Fruit fly (Drosophila melanogaster) whole organism, embryonic: ENCODE measurements around the gene CG12768.

Experiments used
- ATbp ChIP-seq: fragments of 200-800 bp; sonication (Bioruptor generic); optimal IDR thresholded peaks from 2 replicates; lab custom pipeline; 2017; ENCODE audit warnings: missing biosample characterization, mild to moderate bottlenecking, missing genetic modification characterization, missing genetic modification reagents
- Ada2b ChIP-seq: fragments of 200-800 bp; sonication (Bioruptor generic); IDR thresholded peaks from 2 replicates; pipeline ENCODE4 v1.3.6; 2022; ENCODE audit warnings: missing biosample characterization, missing genetic modification characterization
- CG13296 ChIP-seq: fragments of 200-800 bp; sonication (Bioruptor generic); optimal IDR thresholded peaks from 3 replicates; lab custom pipeline; 2018; ENCODE audit warnings: missing biosample characterization, mild to moderate bottlenecking, missing genetic modification characterization
- CG1602 ChIP-seq: fragments of 200-800 bp; sonication (Bioruptor generic); optimal IDR thresholded peaks from 3 replicates; lab custom pipeline; 2016; ENCODE audit warnings: missing biosample characterization, missing genetic modification characterization
- CG17385 ChIP-seq: fragments of 200-800 bp; sonication (Bioruptor generic); optimal IDR thresholded peaks from 3 replicates; lab custom pipeline; 2018; ENCODE audit warnings: missing biosample characterization, mild to moderate bottlenecking, missing genetic modification characterization
- CG18011 ChIP-seq: fragments of 200-800 bp; sonication (Bioruptor generic); optimal IDR thresholded peaks from 2 replicates; lab custom pipeline; 2017; ENCODE audit warnings: missing biosample characterization, missing genetic modification characterization, mild to moderate bottlenecking, moderate library complexity, missing genotype
- CG4730 ChIP-seq: fragments of 200-800 bp; sonication (Bioruptor generic); IDR thresholded peaks from 2 replicates; pipeline ENCODE4 v1.3.6; 2022; ENCODE audit warnings: missing biosample characterization, missing genetic modification characterization
- CG4820 ChIP-seq: fragments of 200-800 bp; sonication (Bioruptor generic); optimal IDR thresholded peaks from 3 replicates; lab custom pipeline; 2016; ENCODE audit warnings: missing biosample characterization, missing genetic modification characterization
- CG6175 ChIP-seq: fragments of 200-800 bp; sonication (Bioruptor generic); IDR thresholded peaks from 3 replicates; pipeline ENCODE4 v1.3.6; 2022; ENCODE audit warnings: missing biosample characterization, missing genetic modification characterization
- CG7928 ChIP-seq: fragments of 200-800 bp; sonication (Bioruptor generic); optimal IDR thresholded peaks from 2 replicates; lab custom pipeline; 2017; ENCODE audit warnings: missing biosample characterization, mild to moderate bottlenecking, missing genetic modification characterization
- CG8281 ChIP-seq: fragments of 200-800 bp; sonication (Bioruptor generic); optimal IDR thresholded peaks from 2 replicates; lab custom pipeline; 2018; ENCODE audit warnings: missing biosample characterization, mild to moderate bottlenecking, missing genetic modification characterization, moderate library complexity
- CG8944 ChIP-seq: fragments of 200-800 bp; sonication (Bioruptor generic); optimal IDR thresholded peaks from 3 replicates; lab custom pipeline; 2016; ENCODE audit warnings: missing biosample characterization, missing genetic modification characterization
- Dip2 ChIP-seq: fragments of 200-800 bp; sonication (Bioruptor generic); IDR thresholded peaks from 2 replicates; pipeline ENCODE4 v1.3.6; 2022; ENCODE audit warnings: missing biosample characterization, missing genetic modification characterization
- Ets97D ChIP-seq: fragments of 200-800 bp; sonication (Bioruptor generic); optimal IDR thresholded peaks from 3 replicates; lab custom pipeline; 2016; ENCODE audit warnings: missing biosample characterization, missing genetic modification characterization
- Fer3 ChIP-seq: fragments of 200-800 bp; sonication (Bioruptor generic); optimal IDR thresholded peaks from 2 replicates; lab custom pipeline; 2018; ENCODE audit warnings: missing biosample characterization, mild to moderate bottlenecking, missing genetic modification characterization, moderate library complexity
- H2.0 ChIP-seq: fragments of 200-800 bp; sonication (Bioruptor generic); IDR thresholded peaks from 2 replicates; pipeline ENCODE4 v1.3.6; 2022; ENCODE audit warnings: missing biosample characterization, missing genetic modification characterization
- Hsf ChIP-seq: fragments of 200-800 bp; sonication (Bioruptor generic); optimal IDR thresholded peaks from 3 replicates; lab custom pipeline; 2016; ENCODE audit warnings: missing biosample characterization, missing genetic modification characterization
- Jarid2 ChIP-seq: fragments of 200-800 bp; sonication (Bioruptor generic); optimal IDR thresholded peaks from 3 replicates; lab custom pipeline; 2017; ENCODE audit warnings: mild to moderate bottlenecking, missing biosample characterization, missing genetic modification reagents, missing genetic modification characterization
- MTF-1 ChIP-seq: fragments of 200-800 bp; sonication (Bioruptor generic); optimal IDR thresholded peaks from 2 replicates; lab custom pipeline; 2018; ENCODE audit warnings: missing biosample characterization, mild to moderate bottlenecking, missing genetic modification characterization, borderline replicate concordance
- NK7.1 ChIP-seq: fragments of 200-800 bp; sonication (Bioruptor generic); optimal IDR thresholded peaks from 3 replicates; lab custom pipeline; 2016; ENCODE audit warnings: missing biosample characterization, missing genetic modification characterization
- Optix ChIP-seq: fragments of 200-800 bp; sonication (Bioruptor generic); IDR thresholded peaks from 3 replicates; pipeline ENCODE4 v1.3.6; 2022; ENCODE audit warnings: missing biosample characterization, missing genetic modification characterization
- Poxn ChIP-seq: fragments of 200-800 bp; sonication (Bioruptor generic); IDR thresholded peaks from 2 replicates; pipeline ENCODE4 v1.3.6; 2022; ENCODE audit warnings: missing biosample characterization, missing genetic modification characterization
- Rfx ChIP-seq: fragments of 200-800 bp; sonication (Bioruptor generic); IDR thresholded peaks from 2 replicates; pipeline ENCODE4 v1.3.6; 2022; ENCODE audit warnings: missing biosample characterization, missing genetic modification characterization
- Rx ChIP-seq: fragments of 200-800 bp; sonication (Bioruptor generic); IDR thresholded peaks from 2 replicates; pipeline ENCODE4 v1.3.6; 2022; ENCODE audit warnings: missing biosample characterization, missing genetic modification characterization
- Ssrp ChIP-seq: fragments of 200-800 bp; sonication (Bioruptor generic); optimal IDR thresholded peaks from 2 replicates; lab custom pipeline; 2018; ENCODE audit warnings: missing biosample characterization, mild to moderate bottlenecking, missing genetic modification characterization, moderate library complexity
- YL-1 ChIP-seq: fragments of 200-800 bp; sonication (Bioruptor generic); optimal IDR thresholded peaks from 3 replicates; lab custom pipeline; 2017; ENCODE audit warnings: missing biosample characterization, mild to moderate bottlenecking, missing genetic modification characterization
- ab ChIP-seq: fragments of 200-800 bp; sonication (Bioruptor generic); optimal IDR thresholded peaks from 2 replicates; lab custom pipeline; 2016; ENCODE audit warnings: missing biosample characterization, missing genetic modification characterization
- abd-A ChIP-seq: fragments of 200-800 bp; sonication (Bioruptor generic); optimal IDR thresholded peaks from 3 replicates; lab custom pipeline; 2019; ENCODE audit warnings: missing biosample characterization, mild to moderate bottlenecking, missing genetic modification characterization, moderate library complexity
- ash1 ChIP-seq: fragments of 200-800 bp; sonication (Bioruptor generic); optimal IDR thresholded peaks from 2 replicates; lab custom pipeline; 2018; ENCODE audit warnings: missing biosample characterization, mild to moderate bottlenecking, missing genetic modification characterization
- caup ChIP-seq: fragments of 200-800 bp; sonication (Bioruptor generic); optimal IDR thresholded peaks from 3 replicates; lab custom pipeline; 2017; ENCODE audit warnings: missing biosample characterization, mild to moderate bottlenecking, missing genetic modification characterization, moderate library complexity; ENCODE audit not compliant: severe bottlenecking
- chif ChIP-seq, 2 experiments: fragments of 200-800 bp; sonication (Bioruptor generic); optimal IDR thresholded peaks; 3 replicates each; lab custom pipeline; 2016; ENCODE audit warnings: missing biosample characterization in 2 of 2, missing genetic modification characterization in 2 of 2
- croc ChIP-seq: fragments of 200-800 bp; sonication (Bioruptor generic); conservative IDR thresholded peaks from 3 replicates; pipeline ENCODE4 v1.3.6; 2022; ENCODE audit warnings: missing biosample characterization, missing genetic modification characterization
- disco-r ChIP-seq: fragments of 200-800 bp; sonication (Bioruptor generic); optimal IDR thresholded peaks from 2 replicates; lab custom pipeline; 2016; ENCODE audit warnings: missing biosample characterization, missing genetic modification characterization
- eve ChIP-seq, 2 experiments: fragments of >200 bp; optimal IDR thresholded peaks; 2 replicates each; lab custom pipeline; 2017; ENCODE audit warnings: missing biosample characterization in 2 of 2, missing genetic modification characterization in 2 of 2
- fd102C ChIP-seq: fragments of 200-800 bp; sonication (Bioruptor generic); optimal IDR thresholded peaks from 2 replicates; lab custom pipeline; 2018; ENCODE audit warnings: missing biosample characterization, mild to moderate bottlenecking, missing genetic modification characterization, moderate library complexity
- fd96Cb ChIP-seq: fragments of 200-800 bp; sonication (Bioruptor generic); optimal IDR thresholded peaks from 2 replicates; lab custom pipeline; 2018; ENCODE audit warnings: missing biosample characterization, mild to moderate bottlenecking, missing genetic modification characterization, moderate library complexity
- gem ChIP-seq: fragments of 200-800 bp; sonication (Bioruptor generic); optimal IDR thresholded peaks from 2 replicates; lab custom pipeline; 2019; ENCODE audit warnings: missing biosample characterization, mild to moderate bottlenecking, missing genetic modification characterization, moderate library complexity
- grau ChIP-seq: fragments of 200-800 bp; optimal IDR thresholded peaks from 3 replicates; lab custom pipeline; 2019; ENCODE audit warnings: missing biosample characterization, mild to moderate bottlenecking, missing genetic modification characterization, moderate library complexity
- gt ChIP-seq: fragments of 200-800 bp; sonication (Bioruptor generic); IDR thresholded peaks from 2 replicates; pipeline ENCODE4 v1.3.6; 2022; ENCODE audit warnings: missing biosample characterization, missing genetic modification characterization
- ken ChIP-seq: fragments of 200-800 bp; sonication (Bioruptor generic); IDR thresholded peaks from 3 replicates; pipeline ENCODE4 v1.3.6; 2022; ENCODE audit warnings: missing biosample characterization, missing genetic modification characterization
- kni ChIP-seq: fragments of 200-800 bp; sonication (Bioruptor generic); optimal IDR thresholded peaks from 3 replicates; lab custom pipeline; 2017; ENCODE audit warnings: mild to moderate bottlenecking, missing biosample characterization, missing genetic modification reagents, missing genetic modification characterization
- lmd ChIP-seq: fragments of 200-800 bp; sonication (Bioruptor generic); IDR thresholded peaks from 2 replicates; pipeline ENCODE4 v1.3.6; 2022; ENCODE audit warnings: missing biosample characterization, missing genetic modification characterization
- salm ChIP-seq: fragments of 200-800 bp; sonication (Bioruptor generic); optimal IDR thresholded peaks from 2 replicates; lab custom pipeline; 2018; ENCODE audit warnings: missing biosample characterization, mild to moderate bottlenecking, missing genetic modification characterization
- scrt ChIP-seq: fragments of 200-800 bp; sonication (Bioruptor generic); optimal IDR thresholded peaks from 2 replicates; lab custom pipeline; 2018; ENCODE audit warnings: missing biosample characterization, mild to moderate bottlenecking, missing genetic modification characterization, moderate library complexity
- seq ChIP-seq: fragments of 200-800 bp; sonication (Bioruptor generic); IDR thresholded peaks from 2 replicates; pipeline ENCODE4 v1.3.6; 2022; ENCODE audit warnings: missing biosample characterization, missing genetic modification characterization
- shn ChIP-seq: fragments of 200-800 bp; sonication (Bioruptor generic); optimal IDR thresholded peaks from 3 replicates; lab custom pipeline; 2016; ENCODE audit warnings: missing biosample characterization, missing genetic modification characterization
- stc ChIP-seq: fragments of 200-800 bp; sonication (Bioruptor generic); IDR thresholded peaks from 2 replicates; pipeline ENCODE4 v1.3.6; 2022; ENCODE audit warnings: missing biosample characterization, missing genetic modification characterization
- tgo ChIP-seq: fragments of 200-800 bp; sonication (Bioruptor generic); IDR thresholded peaks from 3 replicates; pipeline ENCODE4 v1.3.6; 2022; ENCODE audit warnings: missing biosample characterization, missing genetic modification characterization
- unpg ChIP-seq: fragments of 200-800 bp; sonication (Bioruptor generic); optimal IDR thresholded peaks from 3 replicates; lab custom pipeline; 2018; ENCODE audit warnings: missing biosample characterization, mild to moderate bottlenecking, missing genetic modification characterization, moderate library complexity
- vnd ChIP-seq: fragments of 200-800 bp; sonication (Bioruptor generic); IDR thresholded peaks from 3 replicates; pipeline ENCODE4 v1.3.6; 2022; ENCODE audit warnings: missing biosample characterization, missing genetic modification characterization; ENCODE audit not compliant: partially characterized antibody
- zfh1 ChIP-seq: fragments of 200-800 bp; sonication (Bioruptor generic); IDR thresholded peaks from 3 replicates; pipeline ENCODE4 v1.3.6; 2022; ENCODE audit warnings: missing biosample characterization, missing genetic modification characterization

The CG12768 gene

DNA sequence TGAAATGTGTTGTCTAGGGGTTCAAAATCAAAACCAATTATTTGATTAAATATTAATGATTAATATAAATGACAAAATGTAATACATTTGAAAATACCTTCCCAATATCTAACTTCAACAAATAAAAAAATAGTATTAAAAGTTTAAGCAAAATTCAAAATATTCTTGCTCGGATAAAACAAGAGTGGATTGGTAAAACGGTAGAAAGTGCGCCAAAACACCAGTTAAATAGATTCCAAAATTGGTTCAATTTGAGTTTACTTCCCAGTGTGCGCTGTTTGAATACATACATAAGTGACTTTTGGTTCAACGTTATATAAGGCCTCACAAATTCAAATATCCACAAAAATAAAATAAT is 45.3 kb upstream of the CG12768 start (continued):
- peak; percentile 45 for TF ChIP-seq H2.0 (GFP tag; lab: Robert Waterston, UW)
- peak; percentile 71; the same call in 1 of the 2 replicates for TF ChIP-seq Ada2b (GFP tag; lab: Robert Waterston, UW)
- TF ChIP-seq ab (GFP tag; lab: Kevin White, UChicago) = no peak
- TF ChIP-seq ken (GFP tag; lab: Robert Waterston, UW) = 0 out of 3 replicates have a peak, but pooled peaks have one; percentile 63
- TF ChIP-seq CG1602 (GFP tag; lab: Kevin White, UChicago) = peak; percentile 27
- peak; percentile 71 for TF ChIP-seq ATbp (GFP tag; lab: Kevin White, UChicago)
- no peak for TF ChIP-seq CG8944
- TF ChIP-seq CG18011 = no peak
- TF ChIP-seq abd-A = no peak
- peak; percentile 58 for TF ChIP-seq caup (GFP tag; lab: Kevin White, UChicago)
- no peak for TF ChIP-seq YL-1
- 0 out of 3 replicates have a peak, but pooled peaks have one; percentile 22 for TF ChIP-seq Optix (GFP tag; lab: Robert Waterston, UW)
- TF ChIP-seq seq (GFP tag; lab: Robert Waterston, UW) = peak; percentile 69
- TF ChIP-seq scrt (GFP tag; lab: Kevin White, UChicago) = peak; percentile 34
- peak; percentile 70; the same call in 2 of the 3 replicates for TF ChIP-seq tgo (GFP tag; lab: Robert Waterston, UW)
- TF ChIP-seq CG8281 (tag; lab: Kevin White, UChicago) = no peak
- TF ChIP-seq salm = peak; percentile 70
- peak; percentile 71 for TF ChIP-seq stc (GFP tag; lab: Robert Waterston, UW)
- TF ChIP-seq CG13296 (GFP tag; lab: Kevin White, UChicago) = peak; percentile 55
- peak; percentile 50 for TF ChIP-seq CG4820
- no peak for TF ChIP-seq shn
- TF ChIP-seq gem (tag; lab: Kevin White, UChicago) = peak; percentile 91
- 0 out of 2 replicates have a peak, but pooled peaks have one; percentile 17 for TF ChIP-seq Rx (GFP tag; lab: Robert Waterston, UW)
- no peak for TF ChIP-seq gt (GFP tag; lab: Robert Waterston, UW)
- peak; percentile 54 for TF ChIP-seq fd96Cb (tag; lab: Kevin White, UChicago)
- no peak for TF ChIP-seq Dip2 (GFP tag; lab: Robert Waterston, UW)
- TF ChIP-seq grau (tag; lab: Kevin White, UChicago) = peak; percentile 84
- peak; percentile 65 for TF ChIP-seq Fer3 (tag; lab: Kevin White, UChicago)
- no peak for TF ChIP-seq NK7.1 (GFP tag; lab: Kevin White, UChicago)
- no peak for TF ChIP-seq Jarid2
- TF ChIP-seq Ssrp (tag; lab: Kevin White, UChicago) = peak; percentile 67
- TF ChIP-seq Rfx = peak; percentile 73
- peak; percentile 78 for TF ChIP-seq unpg (GFP tag; lab: Kevin White, UChicago)
- TF ChIP-seq kni = no peak
- no peak for TF ChIP-seq eve (GFP tag; optimal IDR thresholded peaks at IDR 0.05; lab: Kevin White, UChicago)
- no peak; the same call in 2 of the 3 replicates for TF ChIP-seq CG6175 (GFP tag; lab: Robert Waterston, UW)
- TF ChIP-seq CG4730 (GFP tag; lab: Robert Waterston, UW) = peak; percentile 52; the same call in 1 of the 2 replicates
- TF ChIP-seq lmd (GFP tag; lab: Robert Waterston, UW) = peak; percentile 64
- TF ChIP-seq vnd (GFP tag; lab: Robert Waterston, UW) = no peak
- TF ChIP-seq zfh1 (GFP tag; lab: Robert Waterston, UW) = peak; percentile 48; the same call in 1 of the 3 replicates
- TF ChIP-seq Poxn (GFP tag; lab: Robert Waterston, UW) = no peak
- TF ChIP-seq chif (GFP tag; optimal IDR thresholded peaks at IDR 0.05; lab: Kevin White, UChicago) = no peak
- TF ChIP-seq croc (GFP tag; lab: Robert Waterston, UW) = peak; percentile 49
- TF ChIP-seq CG17385 = peak; percentile 74
- no peak for TF ChIP-seq MTF-1 (GFP tag; lab: Kevin White, UChicago)
- no peak for TF ChIP-seq fd102C (GFP tag; lab: Kevin White, UChicago)
- TF ChIP-seq Hsf = peak; percentile 53
- TF ChIP-seq CG7928 (GFP tag; lab: Kevin White, UChicago) = peak; percentile 46
- TF ChIP-seq disco-r = no peak
- no peak for TF ChIP-seq Ets97D (GFP tag; lab: Kevin White, UChicago)
- TF ChIP-seq ash1 (GFP tag; lab: Kevin White, UChicago) = no peak
